Worm (Caenorhabditis elegans) whole organism, L4 larva: Measurements from ENCODE around the gene dex-1.

Experiments
- F37D6.2 ChIP-seq: sonication (generic microtip); optimal IDR thresholded peaks from 2 replicates; lab custom pipeline; 2016; ENCODE audit warnings: mild to moderate bottlenecking, missing genetic modification characterization, missing compliant biosample characterization
- F44E2.7 ChIP-seq: fragments of 200-800 bp; sonication (Bioruptor generic); IDR thresholded peaks from 2 replicates; pipeline ENCODE4 v2.1.2; 2022; ENCODE audit warnings: missing genetic modification characterization, missing compliant biosample characterization
- R02D3.7 ChIP-seq: fragments of 150-350 bp; sonication (generic microtip); optimal IDR thresholded peaks from 3 replicates; lab custom pipeline; 2014; ENCODE audit warnings: missing biosample characterization, missing genetic modification characterization
- T20F7.1 ChIP-seq: fragments of 200-800 bp; sonication (Bioruptor generic); optimal IDR thresholded peaks from 2 replicates; lab custom pipeline; 2018; ENCODE audit warnings: mild to moderate bottlenecking, missing genetic modification characterization, missing compliant biosample characterization
- T26A8.4 ChIP-seq: fragments of 200-800 bp; sonication (Bioruptor generic); IDR thresholded peaks from 2 replicates; pipeline ENCODE4 v1.3.6; 2022; ENCODE audit warnings: missing genetic modification characterization, missing compliant biosample characterization
- Y48G9A.11 ChIP-seq: fragments of 200-800 bp; sonication (Bioruptor generic); IDR thresholded peaks from 2 replicates; pipeline ENCODE4 v1.3.6; 2022; ENCODE audit warnings: missing genetic modification reagents, missing genetic modification characterization, missing compliant biosample characterization
- ZK337.2 ChIP-seq: fragments of 200-800 bp; sonication (Bioruptor generic); IDR thresholded peaks from 2 replicates; pipeline ENCODE4 v1.3.6; 2022; ENCODE audit warnings: missing genetic modification reagents, missing genetic modification characterization, missing compliant biosample characterization
- aha-1 ChIP-seq: fragments of 150-350 bp; peaks from one replicate; lab custom pipeline; 2014; ENCODE audit warnings: missing biosample characterization, missing genetic modification characterization
- aly-2 ChIP-seq: sonication (generic microtip); optimal IDR thresholded peaks from 2 replicates; lab custom pipeline; 2018; ENCODE audit warnings: missing biosample characterization, missing genetic modification characterization
- ama-1 ChIP-seq: fragments of 150-350 bp; optimal IDR thresholded peaks from 2 replicates; lab custom pipeline; 2014; ENCODE audit warnings: inconsistent platforms, mixed read lengths
- ceh-20 ChIP-seq: fragments of 200-800 bp; sonication (Bioruptor generic); IDR thresholded peaks from 2 replicates; pipeline ENCODE4 v1.3.6; 2022; ENCODE audit warnings: missing genetic modification reagents, missing genetic modification characterization, missing compliant biosample characterization
- ctbp-1 ChIP-seq: fragments of 200-800 bp; sonication (Bioruptor generic); IDR thresholded peaks from 2 replicates; pipeline ENCODE4 v1.3.6; 2022; ENCODE audit warnings: missing genetic modification reagents, missing genetic modification characterization, missing compliant biosample characterization
- daf-12 ChIP-seq: fragments of 150-350 bp; optimal IDR thresholded peaks from 2 replicates; lab custom pipeline; 2014; ENCODE audit warnings: missing biosample characterization, missing genetic modification reagents, missing genetic modification characterization
- dmd-6 ChIP-seq: fragments of 200-800 bp; sonication (Bioruptor generic); IDR thresholded peaks from 2 replicates; pipeline ENCODE4 v1.3.6; 2022; ENCODE audit warnings: missing genetic modification reagents, missing genetic modification characterization, missing compliant biosample characterization
- dpl-1 ChIP-seq: fragments of 150-350 bp; optimal IDR thresholded peaks from 2 replicates; lab custom pipeline; 2014; ENCODE audit warnings: missing biosample characterization, missing genetic modification reagents, missing genetic modification characterization
- dve-1 ChIP-seq: sonication (generic microtip); optimal IDR thresholded peaks from 2 replicates; lab custom pipeline; 2017; ENCODE audit warnings: antibody characterized with exemption, mild to moderate bottlenecking, missing genetic modification characterization, missing compliant biosample characterization; ENCODE audit not compliant: insufficient read depth
- egl-27 ChIP-seq: sonication (generic microtip); optimal IDR thresholded peaks from 3 replicates; lab custom pipeline; 2017; ENCODE audit warnings: missing biosample characterization, missing genetic modification reagents, missing genetic modification characterization
- hlh-30 ChIP-seq: sonication (generic microtip); optimal IDR thresholded peaks from 2 replicates; lab custom pipeline; 2017; ENCODE audit warnings: antibody characterized with exemption, mild to moderate bottlenecking, missing genetic modification characterization, missing compliant biosample characterization; ENCODE audit not compliant: insufficient read depth
- jun-1 ChIP-seq: fragments of 150-350 bp; optimal IDR thresholded peaks from 2 replicates; lab custom pipeline; 2014; ENCODE audit warnings: missing biosample characterization, missing genetic modification reagents, missing genetic modification characterization
- lin-13 ChIP-seq: fragments of 150-350 bp; optimal IDR thresholded peaks from 2 replicates; lab custom pipeline; 2014; ENCODE audit warnings: missing biosample characterization, missing genetic modification reagents, missing genetic modification characterization
- lin-15B ChIP-seq: fragments of 150-350 bp; sonication (generic microtip); optimal IDR thresholded peaks from 3 replicates; lab custom pipeline; 2014; ENCODE audit warnings: missing biosample characterization, missing genetic modification characterization
- lsy-2 ChIP-seq, 2 experiments: fragments of 150-350 bp in 1 of 2; sonication (generic microtip) in 1 of 2; optimal IDR thresholded peaks; 2 replicates each; lab custom pipeline; 2014 to 2017; ENCODE audit warnings: missing biosample characterization in 2 of 2, missing genetic modification characterization in 2 of 2
- madf-5 ChIP-seq, 2 experiments: fragments of 200-800 bp; sonication (Bioruptor generic); IDR thresholded peaks; 2 replicates each; pipeline ENCODE4 v1.3.6; 2022; ENCODE audit warnings: missing compliant biosample characterization in 2 of 2, missing genetic modification characterization in 2 of 2
- madf-9 ChIP-seq: fragments of 200-800 bp; sonication (Bioruptor generic); conservative IDR thresholded peaks from 2 replicates; pipeline ENCODE4 v1.3.6; 2022; ENCODE audit warnings: missing genetic modification reagents, missing genetic modification characterization, missing compliant biosample characterization
- mdt-29 ChIP-seq: fragments of 200-800 bp; sonication (Bioruptor generic); IDR thresholded peaks from 2 replicates; pipeline ENCODE4 v1.3.6; 2022; ENCODE audit warnings: missing genetic modification reagents, missing genetic modification characterization, missing compliant biosample characterization
- mes-2 ChIP-seq: sonication (generic microtip); optimal IDR thresholded peaks from 2 replicates; lab custom pipeline; 2016; ENCODE audit warnings: missing genotype, mild to moderate bottlenecking, missing genetic modification characterization, missing compliant biosample characterization; ENCODE audit not compliant: poor library complexity, severe bottlenecking
- nhr-10 ChIP-seq: fragments of 150-350 bp; optimal IDR thresholded peaks from 2 replicates; lab custom pipeline; 2014; ENCODE audit warnings: missing biosample characterization, missing genetic modification characterization
- nhr-42 ChIP-seq: fragments of 200-800 bp; sonication (Bioruptor generic); IDR thresholded peaks from 2 replicates; pipeline ENCODE4 v1.3.6; 2022; ENCODE audit warnings: missing genetic modification characterization, missing compliant biosample characterization
- nhr-76 ChIP-seq: fragments of 150-350 bp; optimal IDR thresholded peaks from 2 replicates; lab custom pipeline; 2014; ENCODE audit warnings: missing biosample characterization, missing genetic modification characterization
- pqm-1 ChIP-seq: sonication (generic microtip); optimal IDR thresholded peaks from 2 replicates; lab custom pipeline; 2017; ENCODE audit warnings: missing biosample characterization, missing genetic modification characterization
- sdz-12 ChIP-seq: fragments of 200-800 bp; sonication (Bioruptor generic); optimal IDR thresholded peaks from 2 replicates; lab custom pipeline; 2018; ENCODE audit warnings: mild to moderate bottlenecking, missing genetic modification characterization, missing compliant biosample characterization
- skn-1 ChIP-seq: fragments of 150-350 bp; optimal IDR thresholded peaks from 2 replicates; lab custom pipeline; 2014; ENCODE audit warnings: missing biosample characterization, missing genetic modification characterization
- snpc-4 ChIP-seq: fragments of 150-350 bp; optimal IDR thresholded peaks from 2 replicates; lab custom pipeline; 2014; ENCODE audit warnings: missing biosample characterization, missing genetic modification characterization
- vab-7 ChIP-seq: fragments of 200-800 bp; sonication (Bioruptor generic); IDR thresholded peaks from 2 replicates; pipeline ENCODE4 v1.3.6; 2022; ENCODE audit warnings: missing genetic modification reagents, missing genetic modification characterization, missing compliant biosample characterization
- zfp-3 ChIP-seq: fragments of 200-800 bp; sonication (Bioruptor generic); conservative IDR thresholded peaks from 2 replicates; pipeline ENCODE4 v1.3.6; 2022; ENCODE audit warnings: missing genetic modification reagents, missing genetic modification characterization, missing compliant biosample characterization
- zip-11 ChIP-seq: fragments of 200-800 bp; sonication (Bioruptor generic); IDR thresholded peaks from 2 replicates; pipeline ENCODE4 v1.3.6; 2022; ENCODE audit warnings: missing genetic modification characterization, missing compliant biosample characterization

dex-1 gene

DNA sequence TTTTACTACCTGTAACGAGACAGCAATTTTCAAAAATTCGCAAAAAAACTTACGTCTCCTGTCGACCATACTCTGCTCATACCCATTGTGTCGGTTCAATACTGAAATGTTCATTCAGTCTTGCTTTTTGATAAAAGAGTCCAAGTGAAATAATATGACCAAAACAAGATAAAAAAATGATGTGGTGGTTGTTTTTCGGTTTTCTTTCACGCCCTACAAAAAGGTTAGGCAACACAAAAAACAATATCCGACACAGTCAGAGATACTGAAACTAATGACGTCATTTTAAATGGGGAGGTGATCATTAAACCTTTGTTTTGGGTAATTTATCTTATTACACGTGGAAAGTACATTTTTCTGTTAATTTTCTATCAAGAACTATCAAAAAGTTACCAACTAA, 30.7 kb upstream of the dex-1 start, which contains the start of gene R02F2.8:
Gene R02F2.8, minus strand, starts transcription at position 101 of the 400 bp plus-strand sequence.
- no peak for TF ChIP-seq jun-1 (tag; lab: Kevin White, UChicago)
- TF ChIP-seq ama-1 = no peak
- TF ChIP-seq daf-12 = no peak
- no peak for TF ChIP-seq nhr-10 (tag; lab: Kevin White, UChicago)
- no peak for TF ChIP-seq sdz-12
- TF ChIP-seq F37D6.2 = no peak
- no peak for TF ChIP-seq aha-1 (tag; lab: Kevin White, UChicago)
- TF ChIP-seq ZK337.2 (GFP tag; lab: Robert Waterston, UW) = no peak
- TF ChIP-seq snpc-4 (tag; lab: Kevin White, UChicago) = no peak
- TF ChIP-seq lsy-2 (tag; optimal IDR thresholded peaks at IDR 0.05; lab: Kevin White, UChicago) = no peak

DNA sequence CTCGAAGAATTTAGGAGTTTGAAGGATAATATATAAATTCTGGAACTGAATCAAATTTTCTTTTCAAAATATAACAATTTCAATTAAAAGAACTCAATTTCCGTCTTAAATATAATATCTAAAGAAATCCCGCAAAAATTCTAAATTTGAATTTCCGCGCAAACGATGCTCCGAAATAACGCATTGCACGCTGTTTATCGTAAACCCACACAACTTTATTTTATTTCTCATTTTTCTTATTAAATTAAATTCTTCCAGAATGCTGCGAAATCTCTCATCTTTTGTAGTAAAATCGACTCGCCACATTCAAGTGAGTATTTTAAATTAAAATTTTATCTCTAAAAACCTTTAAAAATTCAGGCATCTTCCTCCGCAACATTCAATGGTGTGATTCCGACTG, 26.9 kb upstream of the dex-1 start, which contains the start of gene R02F2.9:
Gene R02F2.9, plus strand, starts transcription at position 218 of the 400 bp plus-strand sequence.
- TF ChIP-seq dmd-6 (GFP tag; lab: Robert Waterston, UW) = no peak
- TF ChIP-seq ceh-20 = no peak
- peak; percentile 98 for TF ChIP-seq Y48G9A.11
- TF ChIP-seq dve-1 (tag; lab: Kevin White, UChicago) = no peak
- TF ChIP-seq R02D3.7 (tag; lab: Kevin White, UChicago) = peak; percentile 75
- TF ChIP-seq nhr-76 (tag; lab: Kevin White, UChicago) = no peak
- TF ChIP-seq madf-5 (GFP tag; IDR thresholded peaks at IDR 0.05; lab: Robert Waterston, UW) = no peak
- TF ChIP-seq dpl-1 (GFP tag; lab: Kevin White, UChicago) = peak; percentile 92
- TF ChIP-seq mes-2 (tag; lab: Kevin White, UChicago) = peak; percentile 58
- TF ChIP-seq zip-11 (GFP tag; lab: Robert Waterston, UW) = no peak
- peak; percentile 96 for TF ChIP-seq T20F7.1

DNA sequence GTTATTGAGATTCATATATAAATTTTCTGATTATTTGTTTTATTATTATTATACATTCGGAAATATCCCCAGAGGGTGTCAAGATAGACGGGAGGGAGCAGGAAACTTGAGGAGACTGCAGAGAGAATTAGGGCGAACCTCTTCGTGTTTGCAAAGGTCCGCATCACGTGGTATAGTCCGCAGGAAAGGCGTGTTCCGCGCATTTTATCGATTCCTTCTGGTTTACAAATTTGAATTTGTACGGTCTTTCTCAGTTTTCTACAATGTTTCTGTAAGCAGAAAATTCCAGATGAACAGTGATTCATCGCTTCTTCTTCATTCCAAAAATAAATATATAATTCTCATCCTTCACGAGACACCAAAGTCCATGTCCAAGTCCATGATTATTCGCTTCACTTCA, 26.0 kb upstream of the dex-1 start:
- TF ChIP-seq pqm-1 (tag; lab: Kevin White, UChicago) (no peak), egl-27 (tag; lab: Kevin White, UChicago) (no peak), hlh-30 (tag; lab: Kevin White, UChicago) (peak; percentile 24), F44E2.7 (GFP tag; lab: Robert Waterston, UW) (no peak)

DNA sequence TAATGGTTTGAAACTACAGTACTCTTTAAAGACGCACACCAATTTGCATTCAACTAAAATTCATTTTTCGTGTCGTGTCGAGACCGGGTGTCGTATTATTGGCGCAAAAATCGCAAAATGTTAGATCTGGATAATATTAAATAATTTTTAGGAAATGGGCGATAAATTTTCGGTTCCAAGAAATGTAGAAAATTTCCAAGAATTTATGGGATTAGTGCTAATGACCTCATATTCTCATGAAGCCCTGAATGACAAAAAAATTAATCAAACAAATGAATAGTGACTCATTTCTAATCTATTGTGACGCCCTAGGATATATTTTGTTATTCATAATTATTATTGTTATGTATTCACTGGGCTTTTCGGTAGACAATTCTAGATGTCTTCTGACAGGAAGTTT, 25.2 kb upstream of the dex-1 start:
- TF ChIP-seq lin-15B (no peak), R02D3.7 (tag; lab: Kevin White, UChicago) (no peak), skn-1 (tag; lab: Kevin White, UChicago) (no peak), nhr-76 (tag; lab: Kevin White, UChicago) (no peak), aly-2 (tag; lab: Kevin White, UChicago) (no peak), vab-7 (GFP tag; lab: Robert Waterston, UW) (no peak), mdt-29 (GFP tag; lab: Robert Waterston, UW) (no peak), ZK337.2 (GFP tag; lab: Robert Waterston, UW) (no peak), dmd-6 (GFP tag; lab: Robert Waterston, UW) (no peak), ctbp-1 (no peak), lin-13 (GFP tag; lab: Kevin White, UChicago) (no peak), ama-1 (no peak), nhr-42 (GFP tag; lab: Robert Waterston, UW) (no peak), zfp-3 (GFP tag; lab: Robert Waterston, UW) (no peak), T26A8.4 (GFP tag; lab: Robert Waterston, UW) (no peak), madf-9 (GFP tag; lab: Robert Waterston, UW) (no peak)
